Fruit fly (Drosophila melanogaster): ENCODE results near the gene RpS13.

- no peak for TF ChIP-seq Dll (optimal IDR thresholded peaks at IDR 0.05)
- TF ChIP-seq CG8478 (optimal IDR thresholded peaks at IDR 0.05): no peak
- TF ChIP-seq psq (optimal IDR thresholded peaks at IDR 0.05): no peak
- no peak for TF ChIP-seq pan (optimal IDR thresholded peaks at IDR 0.05)
- no peak for TF ChIP-seq usp (GFP tag; optimal IDR thresholded peaks at IDR 0.05)
- no peak for TF ChIP-seq EcR (GFP tag; optimal IDR thresholded peaks at IDR 0.05)
Measured at dm6 chr2L:8384985-8385519, 20.6 kb upstream of the RpS13 start.
